Fruit fly (Drosophila melanogaster): ENCODE results near the gene CG12523.

CG12523 gene

DNA sequence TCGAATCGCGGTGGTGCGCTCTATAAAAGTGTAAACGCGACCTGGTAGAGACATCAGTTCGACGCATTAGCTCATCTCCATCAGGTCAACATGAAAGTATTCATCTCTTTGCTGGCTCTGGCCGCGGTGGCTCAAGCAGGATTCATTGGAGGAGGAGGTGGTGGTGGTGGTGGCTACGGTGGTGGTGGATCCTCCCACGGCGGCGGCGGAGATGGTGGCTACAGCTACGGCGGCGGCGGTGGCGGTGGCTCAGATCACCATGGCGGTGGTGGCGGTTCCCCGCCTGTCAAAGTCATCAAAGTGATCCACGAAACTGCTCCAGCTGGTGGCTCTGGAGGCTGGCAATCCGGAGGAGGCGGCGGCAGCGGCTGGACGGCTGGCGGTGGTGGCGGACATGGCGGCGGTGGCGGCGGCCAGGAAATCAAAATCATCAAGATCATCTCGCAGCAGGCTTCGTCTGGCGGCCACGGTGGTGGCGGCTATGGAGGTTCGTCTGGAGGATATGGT, at the start of gene CG12523:
CG12523 (plus strand) TSS at position 51 of the 507 bp plus-strand sequence.
- no peak for TF ChIP-seq noc (tag; optimal IDR thresholded peaks at IDR 0.05)

dm6 chr3L:10751283-10751682, 49.7 kb upstream of the CG12523 start:
- TF ChIP-seq noc (tag; optimal IDR thresholded peaks at IDR 0.05) = no peak

DNA sequence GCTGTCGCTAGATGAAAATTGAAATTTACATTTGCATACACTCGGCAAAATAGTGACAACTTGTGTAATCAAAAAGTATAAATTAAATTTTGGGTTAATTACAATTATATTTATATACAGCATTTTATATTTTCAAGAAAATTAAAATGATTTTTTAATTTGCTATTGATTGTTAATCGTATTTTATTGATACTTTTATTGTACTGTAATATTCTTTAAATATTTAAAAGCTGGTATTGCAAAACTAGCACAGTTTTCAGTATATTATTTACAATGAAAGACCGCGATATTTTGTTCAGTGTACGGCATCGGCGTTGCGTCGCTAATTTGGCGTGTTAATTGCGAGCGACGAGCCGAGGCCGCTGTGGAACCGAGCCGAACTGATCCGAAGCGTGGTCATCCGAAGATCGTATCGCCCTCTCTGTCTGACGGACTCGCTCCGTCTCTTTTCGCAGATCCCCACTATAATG, 48.4 kb upstream of the CG12523 start:
- TF ChIP-seq noc (tag; optimal IDR thresholded peaks at IDR 0.05) = peak; percentile 97

- no peak for TF ChIP-seq noc (tag; optimal IDR thresholded peaks at IDR 0.05)
Observed at dm6 chr3L:10756082-10756481, 44.9 kb upstream of the CG12523 start.

- no peak for TF ChIP-seq noc (tag; optimal IDR thresholded peaks at IDR 0.05)
Observed at dm6 chr3L:10756919-10757318, 44.1 kb upstream of the CG12523 start.

DNA sequence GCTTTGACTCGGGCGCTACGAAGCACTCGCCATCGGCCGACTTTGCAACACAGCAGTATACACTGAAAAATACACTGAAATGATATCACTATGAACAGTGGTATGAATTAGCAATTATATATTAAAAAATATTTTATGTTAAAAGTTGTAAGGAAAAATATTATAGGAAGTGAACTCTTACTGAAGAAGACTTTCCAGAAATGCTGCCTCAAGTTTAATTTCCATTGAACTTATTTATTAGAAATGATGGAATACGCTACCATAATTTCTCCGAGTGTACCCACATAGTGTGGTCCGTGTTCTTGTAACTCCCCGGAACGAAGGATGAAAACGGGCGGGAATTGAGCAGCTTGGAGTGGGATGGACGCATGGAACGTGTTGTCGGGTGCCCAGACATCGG, 43.4 kb upstream of the CG12523 start:
- TF ChIP-seq noc (tag; optimal IDR thresholded peaks at IDR 0.05) = no peak

DNA sequence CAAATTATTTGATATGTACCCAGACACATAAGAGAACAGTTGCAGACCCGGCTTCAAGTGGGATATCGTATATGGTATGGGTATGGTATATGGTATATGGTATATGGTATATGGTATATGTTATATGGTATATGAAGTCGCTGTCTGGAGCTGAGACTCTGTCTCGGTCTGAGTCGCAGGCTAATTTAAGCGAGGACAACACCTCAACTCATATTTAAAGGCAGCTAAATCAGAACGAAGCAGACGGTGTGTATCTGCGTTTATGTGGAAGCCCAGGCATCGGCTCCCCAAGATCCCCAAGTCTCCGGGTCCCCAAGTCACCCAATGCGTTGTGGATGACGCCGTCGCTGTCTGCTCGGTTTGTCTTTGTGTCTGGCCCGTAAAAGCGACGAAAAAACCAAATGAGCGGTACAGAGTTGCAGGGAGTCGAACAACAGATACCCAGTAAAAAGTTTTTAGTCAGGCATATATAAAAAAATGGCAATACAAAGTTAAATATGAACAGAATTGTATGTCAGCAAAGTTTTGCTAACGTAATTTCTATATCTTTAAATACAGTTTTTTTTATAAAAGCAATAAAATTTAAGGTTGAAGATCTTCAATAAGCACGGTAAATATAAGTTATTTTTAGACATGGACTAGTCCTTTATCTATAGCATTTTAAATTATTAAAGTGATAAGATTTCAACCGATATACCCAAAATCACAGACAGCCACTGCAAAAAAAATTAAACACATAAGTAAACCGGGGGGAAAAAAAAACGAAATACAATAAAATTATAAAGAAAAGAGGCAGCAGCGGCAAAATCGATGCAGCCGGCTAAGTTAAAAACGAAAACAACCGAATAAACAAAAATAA, 41.0 kb upstream of the CG12523 start:
- peak; percentile 64 for TF ChIP-seq noc (tag; optimal IDR thresholded peaks at IDR 0.05)

DNA sequence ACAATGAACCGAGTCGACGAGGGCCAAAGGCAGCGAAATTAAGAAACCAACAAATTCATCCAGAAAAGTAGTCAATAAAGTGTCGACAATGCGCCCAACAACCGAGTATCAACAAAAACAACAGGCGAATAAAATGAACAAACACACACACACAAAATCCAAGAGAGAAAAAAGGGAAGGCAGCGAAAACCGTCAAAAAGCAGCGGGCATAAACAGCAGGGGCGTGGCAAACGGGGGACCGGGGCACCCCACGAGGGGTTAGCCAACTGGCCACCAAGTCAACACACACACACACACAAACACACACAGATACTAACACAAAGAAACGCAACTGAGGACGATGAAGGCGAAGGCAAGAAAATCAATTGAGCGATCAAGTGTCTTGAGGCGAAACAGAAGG, 40.2 kb upstream of the CG12523 start:
- TF ChIP-seq noc (tag; optimal IDR thresholded peaks at IDR 0.05) = no peak

dm6 chr3L:10766480-10767145, 34.4 kb upstream of the CG12523 start:
- no peak for TF ChIP-seq noc (tag; optimal IDR thresholded peaks at IDR 0.05)

dm6 chr3L:10767181-10768095, 33.6 kb upstream of the CG12523 start:
- no peak for TF ChIP-seq noc (tag; optimal IDR thresholded peaks at IDR 0.05)

- no peak for TF ChIP-seq noc (tag; optimal IDR thresholded peaks at IDR 0.05)
Observed at dm6 chr3L:10769218-10770018, 31.6 kb upstream of the CG12523 start.

- peak; percentile 17 for TF ChIP-seq noc (tag; optimal IDR thresholded peaks at IDR 0.05)
Observed at dm6 chr3L:10771616-10772203, 29.3 kb upstream of the CG12523 start, which contains the start of gene CG43245. CG43245 (plus strand) TSS chr3L:10771925.

DNA sequence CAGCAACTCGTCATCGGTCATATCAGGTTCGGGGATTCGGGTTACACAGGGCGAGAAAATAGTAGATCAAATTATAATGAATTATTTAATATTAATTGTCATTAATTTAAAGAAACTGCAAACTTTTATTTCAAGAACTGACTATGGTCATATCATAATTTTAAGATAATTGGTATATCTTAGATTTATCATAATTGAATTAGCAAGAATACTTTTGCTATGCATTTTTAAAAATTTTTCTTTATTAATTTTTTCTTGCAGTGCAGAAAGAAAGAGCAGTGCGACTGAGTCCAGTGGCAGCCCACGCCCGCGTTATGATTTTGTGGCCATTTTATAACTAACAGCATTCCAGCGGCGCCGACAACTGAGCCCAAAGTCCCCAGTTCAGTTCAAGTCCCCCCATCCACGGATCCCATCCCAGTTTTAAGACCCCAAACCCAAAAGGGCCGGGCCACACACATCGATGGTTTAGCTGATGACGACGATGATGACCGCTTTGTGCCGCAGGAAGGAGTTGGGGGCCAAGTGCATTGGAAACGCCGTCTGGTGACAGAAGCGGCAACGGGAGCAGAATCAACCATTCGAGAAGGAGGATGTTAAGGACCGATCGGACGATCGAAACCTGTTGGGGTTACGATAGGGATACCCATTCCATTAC, 28.3 kb upstream of the CG12523 start:
- TF ChIP-seq noc (tag; optimal IDR thresholded peaks at IDR 0.05) = peak; percentile 14

dm6 chr3L:10773585-10773984, 27.4 kb upstream of the CG12523 start:
- TF ChIP-seq noc (tag; optimal IDR thresholded peaks at IDR 0.05) = no peak

Data from whole organism, larva.